Fruit fly (Drosophila melanogaster) whole organism, embryonic: ENCODE data around the gene Pisd.

Source experiments
- Bgb ChIP-seq: fragments of 200-800 bp; sonication (Bioruptor generic); IDR thresholded peaks from 2 replicates; pipeline ENCODE4 v1.3.6; 2022; ENCODE audit warnings: missing biosample characterization, missing genetic modification characterization; ENCODE audit not compliant: partially characterized antibody
- Bteb2 ChIP-seq: fragments of 200-800 bp; sonication (Bioruptor generic); optimal IDR thresholded peaks from 2 replicates; lab custom pipeline; 2016; ENCODE audit warnings: missing biosample characterization, missing genetic modification characterization
- CG10147 ChIP-seq: fragments of 200-800 bp; sonication (Bioruptor generic); optimal IDR thresholded peaks from 2 replicates; lab custom pipeline; 2019; ENCODE audit warnings: missing biosample characterization, mild to moderate bottlenecking, missing genetic modification characterization, moderate library complexity
- CG10979 ChIP-seq: fragments of 200-800 bp; sonication (Bioruptor generic); optimal IDR thresholded peaks from 2 replicates; lab custom pipeline; 2018; ENCODE audit warnings: missing biosample characterization, mild to moderate bottlenecking, missing genetic modification characterization, moderate library complexity
- CG11695 ChIP-seq: fragments of 200-800 bp; sonication (Bioruptor generic); IDR thresholded peaks from 3 replicates; pipeline ENCODE4 v1.3.6; 2022; ENCODE audit warnings: missing biosample characterization, missing genetic modification characterization
- CG12155 ChIP-seq: fragments of 200-800 bp; sonication (Bioruptor generic); optimal IDR thresholded peaks from 3 replicates; lab custom pipeline; 2016; ENCODE audit warnings: missing biosample characterization, missing genetic modification characterization
- CG15073 ChIP-seq: fragments of 200-800 bp; sonication (Bioruptor generic); optimal IDR thresholded peaks from 2 replicates; lab custom pipeline; 2016; ENCODE audit warnings: missing biosample characterization, missing genetic modification characterization
- CG1602 ChIP-seq: fragments of 200-800 bp; sonication (Bioruptor generic); optimal IDR thresholded peaks from 3 replicates; lab custom pipeline; 2016; ENCODE audit warnings: missing biosample characterization, missing genetic modification characterization
- CG17385 ChIP-seq: fragments of 200-800 bp; sonication (Bioruptor generic); optimal IDR thresholded peaks from 3 replicates; lab custom pipeline; 2018; ENCODE audit warnings: missing biosample characterization, mild to moderate bottlenecking, missing genetic modification characterization
- CG17612 ChIP-seq: fragments of 200-800 bp; sonication (Bioruptor generic); IDR thresholded peaks from 2 replicates; pipeline ENCODE4 v1.3.6; 2022; ENCODE audit warnings: missing biosample characterization, missing genetic modification characterization
- CG18619 ChIP-seq: fragments of 200-800 bp; sonication (Bioruptor generic); optimal IDR thresholded peaks from 3 replicates; lab custom pipeline; 2017; ENCODE audit warnings: missing biosample characterization, mild to moderate bottlenecking, missing genetic modification characterization
- CG2678 ChIP-seq: fragments of 200-800 bp; sonication (Bioruptor generic); optimal IDR thresholded peaks from 3 replicates; lab custom pipeline; 2019; ENCODE audit warnings: missing biosample characterization, mild to moderate bottlenecking, missing genetic modification characterization, moderate library complexity
- CG32767 ChIP-seq: fragments of 200-800 bp; sonication (Bioruptor generic); IDR thresholded peaks from 2 replicates; pipeline ENCODE4 v1.3.6; 2022; ENCODE audit warnings: missing biosample characterization, missing genetic modification characterization
- CG7963 ChIP-seq: fragments of 200-800 bp; sonication (Bioruptor generic); IDR thresholded peaks from 3 replicates; pipeline ENCODE4 v1.3.6; 2022; ENCODE audit warnings: missing biosample characterization, missing genetic modification characterization; ENCODE audit not compliant: partially characterized antibody
- CG9437 ChIP-seq: fragments of 200-800 bp; sonication (Bioruptor generic); optimal IDR thresholded peaks from 2 replicates; lab custom pipeline; 2018; ENCODE audit warnings: missing biosample characterization, mild to moderate bottlenecking, missing genetic modification characterization
- Dad ChIP-seq: fragments of 200-800 bp; sonication (Bioruptor generic); optimal IDR thresholded peaks from 3 replicates; lab custom pipeline; 2016; ENCODE audit warnings: missing biosample characterization, missing genetic modification characterization
- Dref ChIP-seq: fragments of 200-800 bp; sonication (Bioruptor generic); IDR thresholded peaks from 2 replicates; pipeline ENCODE4 v1.3.6; 2022; ENCODE audit warnings: missing biosample characterization, missing genetic modification characterization
- E2f2 ChIP-seq: fragments of 200-800 bp; sonication (Bioruptor generic); IDR thresholded peaks from 2 replicates; pipeline ENCODE4 v1.3.6; 2022; ENCODE audit warnings: missing biosample characterization, missing genetic modification characterization
- H15 ChIP-seq: fragments of 200-800 bp; sonication (Bioruptor generic); IDR thresholded peaks from 3 replicates; pipeline ENCODE4 v1.3.6; 2022; ENCODE audit warnings: missing biosample characterization, missing genetic modification characterization
- HLH54F ChIP-seq: fragments of 200-800 bp; sonication (Bioruptor generic); optimal IDR thresholded peaks from 3 replicates; lab custom pipeline; 2016; ENCODE audit warnings: missing biosample characterization, missing genetic modification characterization
- Jarid2 ChIP-seq: fragments of 200-800 bp; sonication (Bioruptor generic); optimal IDR thresholded peaks from 3 replicates; lab custom pipeline; 2017; ENCODE audit warnings: mild to moderate bottlenecking, missing biosample characterization, missing genetic modification reagents, missing genetic modification characterization
- MBD-R2 ChIP-seq: fragments of 200-800 bp; sonication (Bioruptor generic); IDR thresholded peaks from 2 replicates; pipeline ENCODE4 v1.3.6; 2022; ENCODE audit warnings: missing biosample characterization, missing genetic modification characterization
- Mad ChIP-seq: fragments of 200-800 bp; sonication (Bioruptor generic); optimal IDR thresholded peaks from 2 replicates; lab custom pipeline; 2016; ENCODE audit warnings: missing biosample characterization, missing genetic modification characterization
- Med ChIP-seq: fragments of 200-800 bp; sonication (Bioruptor generic); peaks from one replicate; lab custom pipeline; 2016; ENCODE audit warnings: missing biosample characterization, missing genetic modification characterization, mild to moderate bottlenecking, inconsistent platforms, moderate library complexity
- Mrtf ChIP-seq: fragments of 200-800 bp; sonication (Bioruptor generic); IDR thresholded peaks from 3 replicates; pipeline ENCODE4 v1.3.6; 2022; ENCODE audit warnings: missing biosample characterization, missing genetic modification characterization
- Poxn ChIP-seq: fragments of 200-800 bp; sonication (Bioruptor generic); IDR thresholded peaks from 2 replicates; pipeline ENCODE4 v1.3.6; 2022; ENCODE audit warnings: missing biosample characterization, missing genetic modification characterization
- Rx ChIP-seq: fragments of 200-800 bp; sonication (Bioruptor generic); IDR thresholded peaks from 2 replicates; pipeline ENCODE4 v1.3.6; 2022; ENCODE audit warnings: missing biosample characterization, missing genetic modification characterization
- Trl ChIP-seq, 3 experiments: fragments of >200 bp in 2 of 3; fragments of 200-800 bp in 1 of 3; sonication (Bioruptor generic) in 1 of 3; optimal IDR thresholded peaks; 2 replicates in 1 of 3; 3 replicates in 2 of 3; lab custom pipeline; 2016 to 2017; ENCODE audit warnings: missing biosample characterization in 1 of 3, missing genetic modification characterization in 1 of 3
- aop ChIP-seq: fragments of 200-800 bp; sonication (Bioruptor generic); IDR thresholded peaks from 2 replicates; pipeline ENCODE4 v1.3.6; 2022; ENCODE audit warnings: missing biosample characterization, missing genetic modification characterization
- ara ChIP-seq: fragments of 200-800 bp; sonication (Bioruptor generic); IDR thresholded peaks from 2 replicates; pipeline ENCODE4 v1.3.6; 2022; ENCODE audit warnings: missing biosample characterization, missing genetic modification characterization
- bigmax ChIP-seq: fragments of 200-800 bp; sonication (Bioruptor generic); optimal IDR thresholded peaks from 2 replicates; lab custom pipeline; 2018; ENCODE audit warnings: missing biosample characterization, mild to moderate bottlenecking, missing genetic modification characterization
- crp ChIP-seq, 2 experiments: fragments of 200-800 bp; sonication (Bioruptor generic); optimal IDR thresholded peaks; 2 replicates in 1 of 2; 3 replicates in 1 of 2; lab custom pipeline; 2017; ENCODE audit warnings: missing biosample characterization in 2 of 2, missing genetic modification characterization in 2 of 2, mild to moderate bottlenecking in 1 of 2, moderate library complexity in 1 of 2
- dpn ChIP-seq, 2 experiments: fragments of 200-800 bp; sonication (Bioruptor generic); optimal IDR thresholded peaks; 3 replicates each; lab custom pipeline; 2016; ENCODE audit warnings: missing biosample characterization in 2 of 2, missing genetic modification characterization in 2 of 2
- en ChIP-seq: fragments of 200-800 bp; sonication (Bioruptor generic); optimal IDR thresholded peaks from 2 replicates; lab custom pipeline; 2016; ENCODE audit warnings: missing biosample characterization, missing genetic modification characterization
- gfzf ChIP-seq: fragments of 200-800 bp; sonication (Bioruptor generic); optimal IDR thresholded peaks from 2 replicates; lab custom pipeline; 2016; ENCODE audit warnings: missing biosample characterization, mild to moderate bottlenecking, missing genetic modification characterization, moderate library complexity
- kay ChIP-seq: fragments of 200-800 bp; sonication (Bioruptor generic); optimal IDR thresholded peaks from 2 replicates; lab custom pipeline; 2016; ENCODE audit warnings: missing biosample characterization, missing genetic modification characterization
- lbe ChIP-seq: fragments of 200-800 bp; sonication (Bioruptor generic); optimal IDR thresholded peaks from 2 replicates; lab custom pipeline; 2016; ENCODE audit warnings: missing biosample characterization, mild to moderate bottlenecking, missing genetic modification characterization
- lilli ChIP-seq: fragments of 200-800 bp; sonication (Bioruptor generic); optimal IDR thresholded peaks from 3 replicates; lab custom pipeline; 2016; ENCODE audit warnings: missing biosample characterization, missing genetic modification characterization
- mld ChIP-seq: fragments of 200-800 bp; sonication (Bioruptor generic); IDR thresholded peaks from 3 replicates; pipeline ENCODE4 v1.3.6; 2022; ENCODE audit warnings: missing biosample characterization, missing genetic modification characterization; ENCODE audit not compliant: partially characterized antibody
- nau ChIP-seq: fragments of 200-800 bp; sonication (Bioruptor generic); optimal IDR thresholded peaks from 3 replicates; lab custom pipeline; 2017; ENCODE audit warnings: missing biosample characterization, mild to moderate bottlenecking, missing genetic modification characterization, missing genetic modification reagents
- nerfin-1 ChIP-seq: fragments of 200-800 bp; sonication (Bioruptor generic); optimal IDR thresholded peaks from 3 replicates; lab custom pipeline; 2019; ENCODE audit warnings: missing biosample characterization, mild to moderate bottlenecking, missing genetic modification characterization, moderate library complexity
- nom ChIP-seq: fragments of 200-800 bp; sonication (Bioruptor generic); optimal IDR thresholded peaks from 2 replicates; lab custom pipeline; 2017; ENCODE audit warnings: missing biosample characterization, missing genetic modification characterization, mild to moderate bottlenecking, moderate library complexity, missing genetic modification reagents
- onecut ChIP-seq: fragments of 200-800 bp; sonication (Bioruptor generic); IDR thresholded peaks from 2 replicates; pipeline ENCODE4 v1.3.6; 2022; ENCODE audit warnings: missing biosample characterization, missing genetic modification characterization
- phol ChIP-seq: fragments of 200-800 bp; sonication (Bioruptor generic); optimal IDR thresholded peaks from 3 replicates; lab custom pipeline; 2018; ENCODE audit warnings: missing biosample characterization, mild to moderate bottlenecking, missing genetic modification characterization, moderate library complexity
- pzg ChIP-seq: fragments of 200-800 bp; sonication (Bioruptor generic); optimal IDR thresholded peaks from 3 replicates; lab custom pipeline; 2018; ENCODE audit warnings: missing biosample characterization, mild to moderate bottlenecking, missing genetic modification characterization, moderate library complexity
- so ChIP-seq: fragments of 200-800 bp; sonication (Bioruptor generic); IDR thresholded peaks from 3 replicates; pipeline ENCODE4 v1.3.6; 2022; ENCODE audit warnings: missing biosample characterization, missing genetic modification characterization
- stwl ChIP-seq: fragments of 200-800 bp; sonication (Bioruptor generic); optimal IDR thresholded peaks from 3 replicates; lab custom pipeline; 2018; ENCODE audit warnings: missing biosample characterization, mild to moderate bottlenecking, missing genetic modification characterization, moderate library complexity
- tx ChIP-seq: fragments of 200-800 bp; sonication (Bioruptor generic); optimal IDR thresholded peaks from 2 replicates; lab custom pipeline; 2016; ENCODE audit warnings: missing biosample characterization, missing genetic modification characterization
- zfh1 ChIP-seq: fragments of 200-800 bp; sonication (Bioruptor generic); IDR thresholded peaks from 3 replicates; pipeline ENCODE4 v1.3.6; 2022; ENCODE audit warnings: missing biosample characterization, missing genetic modification characterization

The Pisd gene

DNA sequence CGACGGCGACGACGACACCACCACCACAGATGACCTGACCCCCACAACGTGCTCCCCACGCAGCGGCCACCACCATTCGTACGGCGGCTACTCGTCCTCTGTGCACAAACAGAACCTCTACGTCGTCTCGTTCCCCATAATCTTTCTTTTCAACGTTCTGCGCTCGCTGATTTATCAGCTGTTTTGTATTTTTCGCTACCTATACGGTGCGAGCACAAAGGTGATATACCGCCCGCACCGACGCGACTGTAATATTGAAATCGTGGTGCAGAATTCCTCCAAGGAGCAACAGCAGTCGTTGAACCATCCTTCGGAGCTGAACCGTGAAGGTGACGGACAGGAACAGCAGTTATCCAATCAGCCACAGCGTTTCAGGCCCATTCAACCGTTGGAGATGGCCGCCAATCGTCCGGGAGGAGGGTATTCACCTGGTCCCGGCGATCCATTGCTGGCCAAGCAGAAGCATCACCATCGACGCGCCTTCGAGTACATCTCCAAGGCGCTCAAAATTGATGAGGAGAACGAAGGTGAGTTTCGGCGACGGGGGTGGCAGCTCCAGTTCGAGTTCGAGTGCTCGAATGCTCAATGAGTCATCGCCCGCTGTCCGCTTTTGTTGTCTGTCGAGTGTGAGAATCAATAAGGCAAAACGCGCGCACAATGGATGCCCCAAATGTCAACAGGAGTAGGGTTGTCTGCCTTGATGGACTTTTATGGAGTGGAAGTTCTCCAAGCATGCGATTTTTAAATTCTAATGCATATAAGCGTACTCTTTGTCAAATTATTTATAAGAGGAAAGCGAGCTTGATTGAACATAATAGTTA, 11.6 kb upstream of the Pisd start, which contains the start of gene Miro:
TSS of gene Miro (minus strand) at position 112 of the 821 bp plus-strand sequence.
- TF ChIP-seq CG10147 (no peak), lbe (peak; percentile 23), CG32767 (GFP tag; lab: Robert Waterston, UW) (no peak), nom (GFP tag; lab: Kevin White, UChicago) (peak; percentile 63), Poxn (no peak), bigmax (GFP tag; lab: Kevin White, UChicago) (no peak), CG2678 (tag; lab: Kevin White, UChicago) (no peak), phol (tag; lab: Kevin White, UChicago) (no peak), CG1602 (GFP tag; lab: Kevin White, UChicago) (no peak), lilli (GFP tag; lab: Kevin White, UChicago) (no peak), Rx (0 out of 2 replicates have a peak, but pooled peaks have one; percentile 12), E2f2 (GFP tag; lab: Robert Waterston, UW) (no peak), CG17385 (GFP tag; lab: Kevin White, UChicago) (no peak), CG18619 (GFP tag; lab: Kevin White, UChicago) (no peak), CG7963 (GFP tag; lab: Robert Waterston, UW) (no peak), CG11695 (GFP tag; lab: Robert Waterston, UW) (no peak), Mad (GFP tag; lab: Kevin White, UChicago) (no peak), Med (GFP tag; lab: Kevin White, UChicago) (peak; percentile 26), stwl (tag; lab: Kevin White, UChicago) (no peak), MBD-R2 (GFP tag; lab: Robert Waterston, UW) (peak; percentile 52; the same call in 1 of the 2 replicates), crp (GFP tag; optimal IDR thresholded peaks at IDR 0.05; lab: Kevin White, UChicago) (peak in 1 of 2 experiments; percentile 71), dpn (GFP tag; optimal IDR thresholded peaks at IDR 0.05; lab: Kevin White, UChicago) (no peak), zfh1 (GFP tag; lab: Robert Waterston, UW) (no peak), mld (GFP tag; lab: Robert Waterston, UW) (no peak), Dad (GFP tag; lab: Kevin White, UChicago) (no peak), gfzf (GFP tag; lab: Kevin White, UChicago) (no peak), Bteb2 (no peak), CG12155 (GFP tag; lab: Kevin White, UChicago) (peak; percentile 92), en (GFP tag; lab: Kevin White, UChicago) (no peak), ara (0 out of 2 replicates have a peak, but pooled peaks have one; percentile 13), Trl (optimal IDR thresholded peaks at IDR 0.05; lab: Kevin White, UChicago) (no peak), Trl (GFP tag; optimal IDR thresholded peaks at IDR 0.05; lab: Kevin White, UChicago) (no peak), so (no peak), CG10979 (no peak), kay (peak; percentile 15), H15 (GFP tag; lab: Robert Waterston, UW) (no peak), pzg (GFP tag; lab: Kevin White, UChicago) (peak; percentile 3), onecut (GFP tag; lab: Robert Waterston, UW) (peak; percentile 31; the same call in 1 of the 2 replicates), Bgb (GFP tag; lab: Robert Waterston, UW) (no peak), Mrtf (no peak), tx (no peak), CG9437 (GFP tag; lab: Kevin White, UChicago) (no peak), HLH54F (GFP tag; lab: Kevin White, UChicago) (no peak), nerfin-1 (tag; lab: Kevin White, UChicago) (no peak), aop (GFP tag; lab: Robert Waterston, UW) (no peak), Dref (GFP tag; lab: Robert Waterston, UW) (no peak), Jarid2 (no peak), nau (GFP tag; lab: Kevin White, UChicago) (no peak), CG17612 (no peak), CG15073 (peak; percentile 70)
